Worm (Caenorhabditis elegans): ENCODE results near the gene K08D8.7.

DNA sequence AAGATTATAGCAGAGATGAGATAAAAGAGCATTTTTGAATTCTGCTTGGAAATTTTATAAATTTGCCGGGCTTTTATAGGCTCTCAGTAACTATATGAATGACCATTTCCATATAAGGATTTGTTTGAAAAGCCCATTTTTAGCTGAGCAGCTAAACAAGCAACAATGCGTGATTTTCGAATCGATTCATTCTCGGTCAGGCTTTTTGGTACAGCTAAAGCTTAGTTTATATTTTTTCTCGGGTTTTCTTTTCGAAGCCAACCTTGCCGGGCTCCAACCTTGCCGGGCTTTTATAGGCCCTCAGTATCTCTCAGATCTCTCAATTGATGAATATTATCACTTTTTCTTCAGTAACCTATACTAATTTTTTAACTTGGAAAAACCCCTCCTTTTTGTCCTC lies 27.7 kb downstream of the K08D8.7 start, which contains the start of gene srlf-4:
- no peak for TF ChIP-seq aly-2 (tag; optimal IDR thresholded peaks at IDR 0.05)
- no peak for TF ChIP-seq unc-62 (GFP tag; optimal IDR thresholded peaks at IDR 0.05)
- no peak for TF ChIP-seq lin-39 (tag; optimal IDR thresholded peaks at IDR 0.05)
- no peak for TF ChIP-seq skn-1 (tag; optimal IDR thresholded peaks at IDR 0.05)
- no peak for TF ChIP-seq ama-1 (optimal IDR thresholded peaks at IDR 0.05)
- no peak for TF ChIP-seq nhr-77 (tag; optimal IDR thresholded peaks at IDR 0.05)
- TF ChIP-seq R02D3.7 (tag; optimal IDR thresholded peaks at IDR 0.05): no peak

Data from whole organism, L2 larva.